Worm (Caenorhabditis elegans) whole organism, midembryonic: ENCODE measurements around the gene nspc-13.

Experiments used
- T22C8.4 ChIP-seq: fragments of 200-800 bp; sonication (Bioruptor generic); IDR thresholded peaks from 2 replicates; pipeline ENCODE4 v1.3.6; 2022; ENCODE audit warnings: missing genetic modification characterization, missing compliant biosample characterization
- cog-1 ChIP-seq: sonication (generic microtip); optimal IDR thresholded peaks from 2 replicates; lab custom pipeline; 2016; ENCODE audit warnings: missing genetic modification characterization, missing compliant biosample characterization
- flt-1 ChIP-seq: fragments of 200-800 bp; sonication (Bioruptor generic); IDR thresholded peaks from 2 replicates; pipeline ENCODE4 v1.3.6; 2022; ENCODE audit warnings: missing genetic modification characterization, missing compliant biosample characterization
- klf-2 ChIP-seq: fragments of 200-800 bp; sonication (Bioruptor generic); conservative IDR thresholded peaks from 2 replicates; pipeline ENCODE4 v1.3.6; 2022; ENCODE audit warnings: missing genetic modification reagents, missing genetic modification characterization, missing compliant biosample characterization
- med-1 ChIP-seq: sonication (generic microtip); optimal IDR thresholded peaks from 2 replicates; lab custom pipeline; 2017; ENCODE audit warnings: missing genetic modification characterization, mild to moderate bottlenecking, missing compliant biosample characterization, antibody characterized with exemption, missing genetic modification reagents; ENCODE audit not compliant: insufficient read depth
- ref-1 ChIP-seq: fragments of 200-800 bp; sonication (Bioruptor generic); conservative IDR thresholded peaks from 2 replicates; pipeline ENCODE4 v1.3.6; 2022; ENCODE audit warnings: missing genetic modification reagents, missing genetic modification characterization, missing compliant biosample characterization
- tab-1 ChIP-seq: fragments of 200-800 bp; sonication (Bioruptor generic); IDR thresholded peaks from 2 replicates; pipeline ENCODE4 v1.3.6; 2022; ENCODE audit warnings: missing genetic modification characterization, missing compliant biosample characterization
- ztf-23 ChIP-seq: fragments of 200-800 bp; sonication (Bioruptor generic); IDR thresholded peaks from 2 replicates; pipeline ENCODE4 v1.3.6; 2022; ENCODE audit warnings: missing genetic modification reagents, missing genetic modification characterization, missing compliant biosample characterization
- ztf-29 ChIP-seq: fragments of 200-800 bp; sonication (Bioruptor generic); IDR thresholded peaks from 2 replicates; pipeline ENCODE4 v1.3.6; 2022; ENCODE audit warnings: missing genetic modification reagents, missing genetic modification characterization, missing compliant biosample characterization

- TF ChIP-seq T22C8.4 (GFP tag; lab: Robert Waterston, UW), result no peak
- no peak for TF ChIP-seq med-1 (GFP tag; lab: Kevin White, UChicago)
- no peak for TF ChIP-seq cog-1 (tag; lab: Kevin White, UChicago)
- TF ChIP-seq flt-1, result no peak
- no peak for TF ChIP-seq tab-1 (GFP tag; lab: Robert Waterston, UW)
- no peak for TF ChIP-seq ztf-29 (GFP tag; lab: Robert Waterston, UW)
- TF ChIP-seq klf-2 (GFP tag; lab: Robert Waterston, UW), result no peak
- no peak for TF ChIP-seq ztf-23 (GFP tag; lab: Robert Waterston, UW)
- no peak for TF ChIP-seq ref-1 (GFP tag; lab: Robert Waterston, UW)
Measured at ce11 chrX:12341338-12341737, 15.9 kb upstream of the nspc-13 start, which contains the start of gene zig-2.
